Worm (Caenorhabditis elegans) whole organism, L1 larva: ENCODE results near the gene rpn-1.

Experiments used
- ceh-8 ChIP-seq: fragments of 200-800 bp; sonication (Bioruptor generic); optimal IDR thresholded peaks from 2 replicates; lab custom pipeline; 2018; ENCODE audit warnings: mild to moderate bottlenecking, missing genetic modification characterization, moderate library complexity, missing compliant biosample characterization
- ceh-82 ChIP-seq, 3 experiments: fragments of 150-350 bp in 1 of 3; sonication (generic microtip) in 2 of 3; optimal IDR thresholded peaks; 2 replicates each; lab custom pipeline; 2014 to 2017; ENCODE audit warnings: missing biosample characterization in 3 of 3, missing genetic modification characterization in 3 of 3
- ces-1 ChIP-seq: fragments of 150-350 bp; optimal IDR thresholded peaks from 2 replicates; lab custom pipeline; 2014; ENCODE audit warnings: missing biosample characterization, missing genetic modification reagents, missing genetic modification characterization
- dpl-1 ChIP-seq, 3 experiments: fragments of 150-350 bp in 2 of 3; sonication (generic microtip) in 1 of 3; optimal IDR thresholded peaks; 2 replicates each; lab custom pipeline; 2014 to 2017; ENCODE audit warnings: missing biosample characterization in 3 of 3, missing genetic modification characterization in 3 of 3, missing genetic modification reagents in 3 of 3
- dsc-1 ChIP-seq: sonication (generic microtip); optimal IDR thresholded peaks from 2 replicates; lab custom pipeline; 2016; ENCODE audit warnings: mild to moderate bottlenecking, missing genetic modification characterization, missing compliant biosample characterization
- efl-1 ChIP-seq, 4 experiments: fragments of 150-350 bp; optimal IDR thresholded peaks in 3 of 4; peaks in 1 of 4; 1 replicate in 1 of 4; 2 replicates in 3 of 4; lab custom pipeline; 2014; ENCODE audit warnings: missing biosample characterization in 2 of 4, missing genetic modification characterization in 2 of 4, missing genetic modification reagents in 2 of 4
- efl-3 ChIP-seq: fragments of 200-800 bp; sonication (Bioruptor generic); optimal IDR thresholded peaks from 2 replicates; lab custom pipeline; 2018; ENCODE audit warnings: mild to moderate bottlenecking, missing genetic modification characterization, missing compliant biosample characterization
- egl-13 ChIP-seq: sonication (generic microtip); optimal IDR thresholded peaks from 2 replicates; lab custom pipeline; 2016; ENCODE audit warnings: missing genotype, missing genetic modification reagents, missing genetic modification characterization, missing compliant biosample characterization
- egl-27 ChIP-seq, 2 experiments: fragments of 150-350 bp in 1 of 2; sonication (generic microtip); optimal IDR thresholded peaks; 3 replicates each; lab custom pipeline; 2017 to 2018; ENCODE audit warnings: missing biosample characterization in 2 of 2, missing genetic modification characterization in 2 of 2, missing genetic modification reagents in 2 of 2
- ets-5 ChIP-seq: fragments of 200-800 bp; sonication (Bioruptor generic); IDR thresholded peaks from 2 replicates; pipeline ENCODE4 v1.3.6; 2022; ENCODE audit warnings: missing genetic modification characterization, missing compliant biosample characterization
- fkh-10 ChIP-seq: sonication (generic microtip); optimal IDR thresholded peaks from 2 replicates; lab custom pipeline; 2017; ENCODE audit warnings: missing biosample characterization, missing genetic modification reagents, missing genetic modification characterization
- fkh-8 ChIP-seq: sonication (generic microtip); optimal IDR thresholded peaks from 2 replicates; lab custom pipeline; 2016; ENCODE audit warnings: mild to moderate bottlenecking, missing genetic modification characterization, missing compliant biosample characterization
- fos-1 ChIP-seq: fragments of 150-350 bp; optimal IDR thresholded peaks from 2 replicates; lab custom pipeline; 2014; ENCODE audit warnings: missing biosample characterization, missing genetic modification characterization
- hlh-4 ChIP-seq: sonication (generic microtip); optimal IDR thresholded peaks from 2 replicates; lab custom pipeline; 2016; ENCODE audit warnings: mild to moderate bottlenecking, missing genetic modification characterization, missing compliant biosample characterization
- hpl-2 ChIP-seq: fragments of 150-350 bp; optimal IDR thresholded peaks from 2 replicates; lab custom pipeline; 2014; ENCODE audit warnings: missing biosample characterization, missing genetic modification reagents, missing genetic modification characterization
- irx-1 ChIP-seq: sonication (generic microtip); optimal IDR thresholded peaks from 2 replicates; lab custom pipeline; 2016; ENCODE audit warnings: missing genetic modification characterization, missing compliant biosample characterization
- isw-1 ChIP-seq: fragments of 200-800 bp; sonication (Bioruptor generic); IDR thresholded peaks from 2 replicates; pipeline ENCODE4 v1.3.6; 2022; ENCODE audit warnings: missing genetic modification characterization, missing compliant biosample characterization
- lin-13 ChIP-seq: fragments of 150-350 bp; optimal IDR thresholded peaks from 2 replicates; lab custom pipeline; 2014; ENCODE audit warnings: missing biosample characterization, missing genetic modification reagents, missing genetic modification characterization
- lin-14 ChIP-seq: fragments of 200-800 bp; sonication (Bioruptor generic); optimal IDR thresholded peaks from 2 replicates; lab custom pipeline; 2018; ENCODE audit warnings: mild to moderate bottlenecking, missing genetic modification characterization, moderate library complexity, missing compliant biosample characterization
- lin-15B ChIP-seq: fragments of 150-350 bp; sonication (generic microtip); optimal IDR thresholded peaks from 3 replicates; lab custom pipeline; 2014; ENCODE audit warnings: missing biosample characterization, missing genetic modification characterization
- lin-35 ChIP-seq, 2 experiments: fragments of 150-350 bp; optimal IDR thresholded peaks; 2 replicates each; lab custom pipeline; 2014; ENCODE audit warnings: missing biosample characterization in 2 of 2, missing genetic modification characterization in 2 of 2, missing genetic modification reagents in 2 of 2
- lin-39 ChIP-seq: fragments of 150-350 bp; optimal IDR thresholded peaks from 2 replicates; lab custom pipeline; 2014; ENCODE audit warnings: missing biosample characterization, missing genetic modification reagents, missing genetic modification characterization
- lir-3 ChIP-seq: sonication (generic microtip); optimal IDR thresholded peaks from 2 replicates; lab custom pipeline; 2016; ENCODE audit warnings: mild to moderate bottlenecking, missing genetic modification characterization, moderate library complexity, missing compliant biosample characterization; ENCODE audit not compliant: poor library complexity
- lsy-2 ChIP-seq, 2 experiments: fragments of 150-350 bp; optimal IDR thresholded peaks; 2 replicates each; lab custom pipeline; 2014; ENCODE audit warnings: missing biosample characterization in 2 of 2, missing genetic modification characterization in 2 of 2
- mef-2 ChIP-seq: fragments of 150-350 bp; optimal IDR thresholded peaks from 2 replicates; lab custom pipeline; 2014; ENCODE audit warnings: missing biosample characterization, missing genetic modification characterization
- nhr-19 ChIP-seq: fragments of 200-800 bp; sonication (Bioruptor generic); conservative IDR thresholded peaks from 2 replicates; pipeline ENCODE4 v1.3.6; 2022; ENCODE audit warnings: missing genetic modification characterization, missing compliant biosample characterization
- nhr-237 ChIP-seq: fragments of 150-350 bp; optimal IDR thresholded peaks from 2 replicates; lab custom pipeline; 2014; ENCODE audit warnings: missing biosample characterization, missing genetic modification characterization
- nhr-47 ChIP-seq: sonication (generic microtip); optimal IDR thresholded peaks from 2 replicates; lab custom pipeline; 2016; ENCODE audit warnings: mild to moderate bottlenecking, missing genetic modification characterization, moderate library complexity, missing compliant biosample characterization
- nhr-71 ChIP-seq: sonication (generic microtip); optimal IDR thresholded peaks from 2 replicates; lab custom pipeline; 2016; ENCODE audit warnings: mild to moderate bottlenecking, missing genetic modification characterization, moderate library complexity, missing compliant biosample characterization
- nhr-76 ChIP-seq: sonication (generic microtip); optimal IDR thresholded peaks from 2 replicates; lab custom pipeline; 2017; ENCODE audit warnings: missing biosample characterization, missing genetic modification characterization
- nhr-77 ChIP-seq: fragments of 150-350 bp; optimal IDR thresholded peaks from 2 replicates; lab custom pipeline; 2014; ENCODE audit warnings: missing biosample characterization, missing genetic modification characterization
- nhr-84 ChIP-seq: sonication (generic microtip); optimal IDR thresholded peaks from 2 replicates; lab custom pipeline; 2017; ENCODE audit warnings: missing biosample characterization, missing genetic modification characterization
- nhr-90 ChIP-seq: sonication (generic microtip); optimal IDR thresholded peaks from 2 replicates; lab custom pipeline; 2016; ENCODE audit warnings: mild to moderate bottlenecking, missing genetic modification characterization, missing compliant biosample characterization; ENCODE audit not compliant: poor library complexity
- pag-3 ChIP-seq: sonication (generic microtip); optimal IDR thresholded peaks from 2 replicates; lab custom pipeline; 2017; ENCODE audit warnings: missing genetic modification characterization, mild to moderate bottlenecking, missing compliant biosample characterization, antibody characterized with exemption, borderline replicate concordance; ENCODE audit not compliant: insufficient read depth
- sox-4 ChIP-seq: sonication (generic microtip); optimal IDR thresholded peaks from 2 replicates; lab custom pipeline; 2016; ENCODE audit warnings: missing genetic modification characterization, missing compliant biosample characterization
- sptf-1 ChIP-seq: fragments of 150-350 bp; optimal IDR thresholded peaks from 2 replicates; lab custom pipeline; 2014; ENCODE audit warnings: missing biosample characterization, missing genetic modification characterization
- tbx-2 ChIP-seq: sonication (generic microtip); optimal IDR thresholded peaks from 2 replicates; lab custom pipeline; 2016; ENCODE audit warnings: missing genetic modification characterization, missing compliant biosample characterization
- unc-30 ChIP-seq: sonication (generic microtip); optimal IDR thresholded peaks from 2 replicates; lab custom pipeline; 2017; ENCODE audit warnings: missing biosample characterization, missing genetic modification characterization
- unc-86 ChIP-seq: sonication (generic microtip); optimal IDR thresholded peaks from 2 replicates; lab custom pipeline; 2016; ENCODE audit warnings: missing genetic modification characterization, missing compliant biosample characterization
- vab-15 ChIP-seq: sonication (generic microtip); optimal IDR thresholded peaks from 2 replicates; lab custom pipeline; 2017; ENCODE audit warnings: missing genotype, mild to moderate bottlenecking, missing genetic modification characterization, missing compliant biosample characterization
- zag-1 ChIP-seq: fragments of 150-350 bp; optimal IDR thresholded peaks from 2 replicates; lab custom pipeline; 2014; ENCODE audit warnings: missing biosample characterization, missing genetic modification characterization
- zip-4 ChIP-seq: fragments of 200-800 bp; sonication (Bioruptor generic); optimal IDR thresholded peaks from 2 replicates; lab custom pipeline; 2018; ENCODE audit warnings: mild to moderate bottlenecking, missing genetic modification characterization, moderate library complexity, missing compliant biosample characterization
- ztf-11 ChIP-seq, 2 experiments: sonication (generic microtip); optimal IDR thresholded peaks; 2 replicates each; lab custom pipeline; 2016 to 2017; ENCODE audit warnings: missing genetic modification characterization in 2 of 2, missing biosample characterization in 1 of 2, missing compliant biosample characterization in 1 of 2
- ztf-4 ChIP-seq: fragments of 150-350 bp; optimal IDR thresholded peaks from 2 replicates; lab custom pipeline; 2014; ENCODE audit warnings: missing biosample characterization, missing genetic modification characterization

rpn-1 gene

ce11 chrIV:6954682-6955081 lies 45.0 kb upstream of the rpn-1 start:
- TF ChIP-seq dpl-1 (GFP tag; optimal IDR thresholded peaks at IDR 0.05; lab: Kevin White, UChicago): peak in 1 of 3 experiments; percentile 45
- peak; percentile 59 for TF ChIP-seq unc-86 (tag; lab: Kevin White, UChicago)
- peak; percentile 37 for TF ChIP-seq irx-1
- TF ChIP-seq lin-14 (GFP tag; lab: Kevin White, UChicago): peak; percentile 79
- peak; percentile 95 for TF ChIP-seq fkh-10
- peak; percentile 8; the same call in 1 of the 2 replicates for TF ChIP-seq isw-1 (GFP tag; lab: Robert Waterston, UW)
- no peak for TF ChIP-seq ztf-11 (tag; optimal IDR thresholded peaks at IDR 0.05; lab: Kevin White, UChicago)
- TF ChIP-seq lsy-2 (tag; optimal IDR thresholded peaks at IDR 0.05; lab: Kevin White, UChicago): peak in 1 of 2 experiments; percentile 35
- peak in 1 of 2 experiments; percentile 43 for TF ChIP-seq efl-1 (optimal IDR thresholded peaks at IDR 0.05; lab: Kevin White, UChicago)
- peak in 1 of 2 experiments; percentile 41 for TF ChIP-seq efl-1 (GFP tag; optimal IDR thresholded peaks at IDR 0.05 in 1 of 2; lab: Kevin White, UChicago)
- TF ChIP-seq unc-30 (tag; lab: Kevin White, UChicago): no peak
- TF ChIP-seq nhr-71 (tag; lab: Kevin White, UChicago): peak; percentile 22
- no peak for TF ChIP-seq sptf-1
- peak; percentile 10 for TF ChIP-seq egl-13 (tag; lab: Kevin White, UChicago)
- TF ChIP-seq pag-3: no peak
- TF ChIP-seq nhr-47: peak; percentile 24
- peak in 1 of 2 experiments; percentile 17 for TF ChIP-seq lin-35 (GFP tag; optimal IDR thresholded peaks at IDR 0.05; lab: Kevin White, UChicago)

DNA sequence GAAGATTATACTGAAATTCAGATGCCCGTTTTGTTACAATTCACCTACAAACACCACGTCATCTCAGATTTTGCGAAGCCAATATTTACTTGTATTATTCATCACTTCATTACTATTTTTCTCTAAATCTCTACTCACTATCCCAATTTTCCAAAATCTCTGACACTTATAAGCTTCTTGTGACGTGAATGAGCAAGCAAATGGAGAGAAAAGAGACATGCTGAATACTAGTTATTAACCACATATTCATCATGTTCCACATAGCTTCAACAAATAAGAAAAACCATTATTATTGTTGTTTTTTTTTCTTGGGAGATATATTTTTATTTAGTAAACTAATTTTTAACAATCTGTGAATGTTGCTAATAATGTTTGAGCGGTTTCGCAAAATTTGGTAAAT lies 41.5 kb upstream of the rpn-1 start:
- TF ChIP-seq ceh-82 (tag; optimal IDR thresholded peaks at IDR 0.05; lab: Kevin White, UChicago) (no peak), ceh-8 (GFP tag; lab: Kevin White, UChicago) (no peak), lir-3 (tag; lab: Kevin White, UChicago) (no peak), zag-1 (tag; lab: Kevin White, UChicago) (no peak), nhr-237 (tag; lab: Kevin White, UChicago) (no peak), ets-5 (GFP tag; lab: Robert Waterston, UW) (no peak), lin-13 (GFP tag; lab: Kevin White, UChicago) (no peak), ces-1 (no peak), lin-15B (tag; lab: Kevin White, UChicago) (no peak), unc-86 (tag; lab: Kevin White, UChicago) (no peak), ztf-4 (tag; lab: Kevin White, UChicago) (no peak), sox-4 (tag; lab: Kevin White, UChicago) (peak; percentile 34), irx-1 (no peak), vab-15 (tag; lab: Kevin White, UChicago) (no peak), nhr-84 (tag; lab: Kevin White, UChicago) (no peak), isw-1 (GFP tag; lab: Robert Waterston, UW) (no peak), hlh-4 (tag; lab: Kevin White, UChicago) (no peak), hpl-2 (GFP tag; lab: Kevin White, UChicago) (no peak), tbx-2 (tag; lab: Kevin White, UChicago) (no peak), nhr-90 (no peak), efl-1 (optimal IDR thresholded peaks at IDR 0.05; lab: Kevin White, UChicago) (no peak), efl-1 (GFP tag; optimal IDR thresholded peaks at IDR 0.05 in 1 of 2; lab: Kevin White, UChicago) (peak in 1 of 2 experiments; percentile 70), mef-2 (tag; lab: Kevin White, UChicago) (no peak), pag-3 (no peak), dsc-1 (tag; lab: Kevin White, UChicago) (peak; percentile 69), nhr-19 (GFP tag; lab: Robert Waterston, UW) (no peak), nhr-76 (tag; lab: Kevin White, UChicago) (no peak), efl-3 (no peak), zip-4 (GFP tag; lab: Kevin White, UChicago) (no peak), lin-39 (tag; lab: Kevin White, UChicago) (no peak), egl-27 (tag; optimal IDR thresholded peaks at IDR 0.05; lab: Kevin White, UChicago) (no peak), fkh-8 (tag; lab: Kevin White, UChicago) (peak; percentile 49), nhr-77 (no peak), fos-1 (no peak), nhr-47 (no peak)
